Fruit fly (Drosophila melanogaster) whole organism, larva: Measurements from ENCODE around the gene CG14937.

ENCODE experiments used
- noc ChIP-seq: fragments of 200-800 bp; sonication (Bioruptor generic); optimal IDR thresholded peaks from 3 replicates; lab custom pipeline; 2019; ENCODE audit warnings: missing biosample characterization, mild to moderate bottlenecking, missing genetic modification characterization, moderate library complexity

Gene CG14937

DNA sequence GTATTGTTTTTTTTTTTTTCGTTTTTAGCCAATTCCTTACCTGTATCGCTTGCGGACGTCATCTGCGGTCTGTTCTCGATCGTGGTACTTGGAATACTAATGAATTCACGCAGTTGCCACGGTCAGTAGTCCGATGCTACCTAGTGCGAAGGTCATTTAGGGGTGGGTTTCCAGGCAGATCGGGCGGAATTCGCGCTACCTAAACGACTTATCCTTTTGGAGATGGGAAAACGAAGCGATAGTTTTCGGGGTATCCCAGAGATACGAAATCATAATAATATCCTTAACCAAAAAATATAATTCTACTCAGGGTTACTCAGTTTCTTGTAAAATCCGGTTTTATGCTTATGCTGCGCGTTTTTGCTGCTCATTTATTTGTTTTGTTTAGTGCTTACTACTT, at the start of gene CG14937:
CG14937 (minus strand) TSS at position 101 of the 400 bp plus-strand sequence.
- no peak for TF ChIP-seq noc

DNA sequence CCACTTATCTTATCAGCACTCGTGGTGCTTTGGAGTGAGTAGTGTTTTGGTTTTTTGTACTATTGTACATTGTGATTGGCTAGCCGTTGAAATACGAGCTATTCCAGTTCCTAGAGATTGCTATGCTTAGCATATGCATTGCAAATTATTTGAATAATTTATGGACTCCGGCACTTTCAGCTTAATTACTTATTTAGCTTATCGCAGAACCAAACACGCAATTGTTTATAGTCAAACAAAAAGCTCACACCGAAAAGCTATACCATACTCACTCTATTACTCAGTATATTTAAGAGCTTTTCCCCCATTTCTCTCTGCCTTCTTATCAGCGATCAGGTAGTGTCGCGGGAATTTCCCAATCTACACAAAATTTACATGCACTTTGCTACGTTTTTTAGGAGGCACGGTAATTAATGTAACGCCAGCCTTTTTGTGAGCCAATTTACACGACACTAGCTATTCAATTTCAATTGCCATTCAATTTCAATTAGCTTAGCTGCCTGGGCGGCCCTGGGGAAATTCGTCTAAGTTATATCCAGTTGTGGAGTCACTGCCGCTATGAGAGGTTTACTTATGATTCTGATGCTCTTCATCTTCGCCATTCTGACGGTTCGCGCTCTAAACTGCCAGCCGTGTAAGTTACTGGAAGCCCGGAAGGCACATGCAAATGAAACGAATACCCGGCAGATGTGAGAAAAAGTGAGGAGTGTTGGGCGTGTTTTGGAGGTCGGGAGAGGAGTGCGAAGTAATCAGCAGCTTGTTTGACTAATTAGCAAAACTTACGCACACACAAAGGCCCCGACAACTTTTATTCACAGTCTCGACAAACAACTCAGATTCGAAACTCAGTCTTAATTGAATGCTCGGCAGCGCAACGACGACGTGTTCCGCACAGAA, 48.7 kb upstream of the CG14937 start, which contains the start of the genes CG44008, CG14933, CG46426 and CG42486:
CG44008 (minus strand) TSS at position 155 of the 897 bp plus-strand sequence.
CG14933 (plus strand) TSS at position 538 of the 897 bp plus-strand sequence.
CG46426 (plus strand) TSS at position 538 of the 897 bp plus-strand sequence.
CG42486 (plus strand) TSS at position 847 of the 897 bp plus-strand sequence.
- TF ChIP-seq noc = peak; percentile 19

DNA sequence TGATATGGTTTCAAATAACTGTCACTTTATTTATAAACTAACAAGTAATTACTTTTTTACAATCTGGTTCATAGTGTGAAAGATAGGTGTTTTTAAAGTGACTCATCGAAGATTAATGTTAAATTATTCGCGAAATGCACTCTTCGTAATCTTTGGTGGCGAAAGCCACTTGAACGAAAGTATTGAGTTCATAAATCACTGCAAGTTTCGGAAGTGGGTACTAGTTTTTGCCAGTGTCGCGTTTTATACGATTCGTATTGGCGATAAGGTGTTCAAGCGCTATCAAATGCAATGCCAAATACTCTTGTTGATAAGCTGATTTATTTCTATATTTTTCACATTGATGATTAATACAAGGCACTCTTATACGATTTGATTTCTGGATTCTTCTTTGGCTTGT, 47.7 kb upstream of the CG14937 start:
- TF ChIP-seq noc = peak; percentile 66

DNA sequence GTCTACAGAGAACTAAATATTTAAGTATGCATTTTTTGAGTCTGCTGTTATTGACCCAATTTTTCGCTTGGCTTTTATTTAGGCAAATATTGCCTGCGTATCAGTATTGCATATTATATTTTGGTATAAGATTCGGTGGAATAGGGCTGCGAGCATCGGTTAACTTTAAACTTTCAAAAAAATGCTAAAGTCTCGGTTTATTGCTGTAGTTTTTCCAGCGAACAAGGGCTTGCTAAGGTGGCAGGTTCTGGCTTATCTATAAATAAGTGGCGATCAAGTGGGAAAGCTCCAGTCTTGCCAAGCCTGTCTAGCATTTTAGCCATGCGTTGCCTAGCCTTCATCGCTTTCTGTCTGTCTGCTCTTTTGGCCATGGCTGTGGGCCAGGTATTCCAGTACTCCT, 46.5 kb upstream of the CG14937 start, which contains the start of gene CG31704:
CG31704 (plus strand) TSS at position 301 of the 400 bp plus-strand sequence.
- no peak for TF ChIP-seq noc

DNA sequence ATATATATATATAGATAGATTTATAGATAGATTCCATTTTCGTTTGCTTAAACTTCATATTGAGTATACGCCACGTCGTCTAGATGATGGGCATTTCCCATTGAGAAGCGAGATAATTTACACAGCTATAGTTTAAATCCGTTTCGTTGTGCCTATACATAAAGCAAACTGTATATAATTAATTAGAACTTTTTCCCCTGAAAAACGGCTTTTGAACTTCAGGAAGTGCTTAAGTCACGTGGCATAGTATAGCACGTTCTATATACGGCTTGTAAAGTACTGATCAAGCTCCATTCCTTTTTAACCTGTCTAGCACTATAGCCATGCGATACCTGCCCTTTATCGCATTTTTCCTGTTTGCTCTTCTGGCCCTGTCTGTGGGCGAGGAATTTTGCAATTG, 45.7 kb upstream of the CG14937 start, which contains the start of gene Sfp33A3:
Sfp33A3 (plus strand) TSS at position 301 of the 400 bp plus-strand sequence.
- TF ChIP-seq noc = no peak

DNA sequence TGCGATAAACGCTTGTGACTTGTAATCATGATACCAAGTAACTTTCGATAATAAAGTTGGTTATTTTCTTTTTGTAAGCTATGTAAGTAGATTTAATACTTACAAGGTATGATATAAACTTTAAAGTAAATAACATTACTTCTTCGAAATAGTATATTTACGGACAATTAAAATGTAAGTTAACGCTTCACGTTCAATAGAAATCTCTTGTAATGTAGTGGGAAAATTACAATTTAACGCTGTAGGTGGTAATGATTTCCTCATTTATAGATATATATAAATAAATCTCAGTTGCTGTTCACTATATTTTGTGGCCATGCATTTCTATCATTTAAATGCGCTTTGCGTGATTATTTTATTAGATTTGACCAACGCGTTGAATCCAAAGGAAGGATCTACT, 43.5 kb upstream of the CG14937 start, which contains the start of gene Sfp33A2:
Sfp33A2 (plus strand) TSS at position 301 of the 400 bp plus-strand sequence.
- no peak for TF ChIP-seq noc

DNA sequence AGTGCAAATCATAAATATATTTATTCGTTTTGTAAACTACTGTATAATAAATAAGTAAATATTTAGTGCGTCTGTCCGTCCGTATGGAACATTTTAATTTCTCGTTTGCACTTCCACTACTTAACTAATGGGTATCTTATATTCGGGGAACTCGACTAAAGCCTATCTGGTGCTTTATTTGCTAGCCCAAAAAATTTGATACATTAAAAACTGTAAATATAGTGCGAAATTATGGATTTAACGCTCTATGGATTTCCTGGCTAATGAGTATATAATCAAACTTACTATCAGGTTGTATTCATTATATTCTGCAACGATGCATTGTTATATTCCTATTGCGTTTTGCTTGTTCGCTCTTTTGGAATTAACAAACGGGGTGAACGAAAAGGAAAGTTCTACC, 43.1 kb upstream of the CG14937 start, which contains the start of gene Sfp33A4:
Sfp33A4 (plus strand) TSS at position 301 of the 400 bp plus-strand sequence.
- TF ChIP-seq noc = no peak

DNA sequence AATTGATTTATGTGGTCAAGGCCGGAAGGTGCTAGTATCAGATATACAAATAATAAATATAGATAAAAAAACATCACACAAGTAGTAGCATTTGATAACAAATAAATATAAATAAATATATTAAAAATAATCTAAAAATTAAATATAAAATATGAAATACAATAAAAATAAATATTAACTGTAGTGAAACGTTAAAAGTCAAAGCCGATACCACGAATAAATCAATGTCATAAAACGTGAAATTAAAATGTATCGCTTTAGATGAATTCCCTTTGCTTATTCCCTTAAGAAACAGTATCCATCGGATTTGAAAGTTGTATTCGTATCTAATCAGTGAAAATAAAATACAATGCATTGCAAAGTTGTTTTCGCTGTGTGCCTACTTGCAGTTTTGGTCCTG, 40.4 kb upstream of the CG14937 start, which contains the start of gene CG45012:
CG45012 (plus strand) TSS at position 301 of the 400 bp plus-strand sequence.
- TF ChIP-seq noc = no peak

DNA sequence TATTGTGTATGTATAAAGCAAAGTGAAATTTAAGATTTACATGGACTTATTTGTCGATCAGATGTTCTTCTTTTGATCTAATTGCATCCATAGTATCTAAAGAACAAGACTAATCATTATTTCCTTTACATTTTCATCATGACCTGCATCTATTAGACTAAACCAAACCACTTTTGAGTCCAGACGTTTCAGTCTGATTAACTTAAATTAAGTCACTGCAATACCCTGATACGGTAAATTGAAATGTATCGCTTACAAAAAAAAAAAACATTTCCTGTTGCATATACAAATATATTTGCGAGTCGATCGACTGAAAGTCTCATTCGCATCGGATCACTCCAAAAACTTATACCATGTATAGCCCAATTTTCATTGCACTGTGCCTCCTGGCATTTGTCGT, 39.9 kb upstream of the CG14937 start, which contains the start of gene CG45011:
CG45011 (plus strand) TSS at position 301 of the 400 bp plus-strand sequence.
- TF ChIP-seq noc = no peak

DNA sequence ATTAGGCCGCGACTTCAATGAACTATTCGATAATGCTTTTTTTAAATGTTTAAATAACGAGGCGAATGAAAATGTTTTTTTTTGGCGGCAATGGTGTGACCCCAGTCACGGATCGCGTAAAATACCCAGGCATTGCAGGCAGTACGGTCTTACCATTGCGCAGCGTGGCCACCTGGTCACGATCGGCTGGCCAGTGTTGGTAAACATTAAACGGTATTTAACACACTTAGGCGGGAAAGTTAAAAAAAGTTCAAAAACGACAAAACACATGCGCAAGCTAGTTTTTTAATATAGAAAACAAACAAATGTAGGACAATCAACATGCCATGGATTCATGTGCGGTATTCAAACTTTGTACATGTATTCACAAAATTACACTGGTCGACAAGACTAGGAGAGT, 35.4 kb upstream of the CG14937 start, which contains the start of gene esc:
esc (minus strand) TSS at position 129 of the 400 bp plus-strand sequence.
- no peak for TF ChIP-seq noc

DNA sequence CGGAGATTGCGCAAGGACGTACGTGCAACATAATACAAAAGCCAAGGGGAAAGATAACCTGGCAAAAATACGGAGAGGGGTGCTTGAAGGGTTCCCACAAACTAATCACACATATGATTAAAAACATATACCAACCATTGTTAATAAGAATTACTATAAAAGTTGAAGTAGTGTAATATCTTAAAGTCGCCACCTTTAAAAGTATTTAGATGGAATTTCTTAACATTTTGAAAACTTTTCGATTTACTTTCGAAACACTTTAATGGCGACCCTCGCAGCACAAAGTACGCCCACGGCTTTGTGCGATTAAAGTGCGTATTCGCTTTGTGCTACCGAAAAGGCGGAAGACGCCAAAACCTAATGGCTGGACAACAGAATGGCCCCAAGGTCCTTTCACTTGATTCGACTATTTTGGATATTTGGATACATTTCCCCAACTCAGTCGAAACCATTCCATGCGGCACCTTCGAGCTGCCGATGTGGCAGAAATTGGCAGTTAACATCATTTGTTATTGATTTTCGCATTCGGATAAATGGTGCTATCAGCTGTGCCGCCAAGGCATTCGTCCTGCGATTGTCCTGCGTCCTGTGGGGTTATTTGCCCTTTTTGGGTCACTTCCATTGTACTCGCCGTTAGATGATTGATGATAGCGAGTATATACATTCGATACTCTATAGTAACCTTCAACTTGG, 29.7 kb upstream of the CG14937 start:
- no peak for TF ChIP-seq noc

DNA sequence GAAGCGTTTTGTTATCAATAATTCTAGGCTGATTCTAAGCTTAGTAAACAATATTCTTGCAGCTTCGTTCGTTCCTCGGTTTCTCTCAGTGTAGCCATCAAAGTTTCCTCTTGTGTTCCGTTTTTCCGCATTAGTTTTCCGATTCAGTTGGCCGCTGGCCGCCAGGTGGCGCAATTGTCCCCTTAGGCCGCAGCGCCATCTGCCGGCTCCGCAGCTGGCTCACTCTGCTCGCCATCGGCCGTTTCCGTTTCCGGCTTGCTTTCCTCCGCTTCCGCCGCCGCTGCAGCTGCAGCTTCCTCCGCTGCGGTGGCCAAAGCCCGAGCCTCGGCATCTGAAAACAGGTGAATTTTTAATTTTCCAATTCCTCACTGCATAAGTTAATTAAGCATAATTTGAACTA, 22.5 kb upstream of the CG14937 start:
- TF ChIP-seq noc = no peak

DNA sequence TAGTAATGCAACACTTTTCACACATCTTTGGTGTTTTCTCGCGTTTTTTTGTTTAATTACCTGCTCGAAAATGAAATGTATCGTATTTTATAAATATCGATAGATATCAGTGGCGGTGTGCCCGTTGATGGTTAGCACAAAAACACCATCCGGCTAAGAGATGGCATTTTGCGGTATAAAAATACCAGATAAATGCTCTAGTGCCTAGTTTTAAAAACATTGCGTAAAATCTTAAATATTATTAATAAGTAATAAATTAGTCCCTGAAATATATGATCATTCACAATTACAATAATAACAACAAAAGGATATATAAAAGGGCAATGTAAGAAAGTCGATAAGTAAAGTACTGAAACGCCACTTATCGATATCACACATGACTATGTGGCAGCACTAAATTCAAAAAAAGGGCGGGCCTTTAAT, 19.8 kb upstream of the CG14937 start, which contains the start of gene CycY:
CycY (minus strand) TSS at position 116 of the 423 bp plus-strand sequence.
- TF ChIP-seq noc = no peak

DNA sequence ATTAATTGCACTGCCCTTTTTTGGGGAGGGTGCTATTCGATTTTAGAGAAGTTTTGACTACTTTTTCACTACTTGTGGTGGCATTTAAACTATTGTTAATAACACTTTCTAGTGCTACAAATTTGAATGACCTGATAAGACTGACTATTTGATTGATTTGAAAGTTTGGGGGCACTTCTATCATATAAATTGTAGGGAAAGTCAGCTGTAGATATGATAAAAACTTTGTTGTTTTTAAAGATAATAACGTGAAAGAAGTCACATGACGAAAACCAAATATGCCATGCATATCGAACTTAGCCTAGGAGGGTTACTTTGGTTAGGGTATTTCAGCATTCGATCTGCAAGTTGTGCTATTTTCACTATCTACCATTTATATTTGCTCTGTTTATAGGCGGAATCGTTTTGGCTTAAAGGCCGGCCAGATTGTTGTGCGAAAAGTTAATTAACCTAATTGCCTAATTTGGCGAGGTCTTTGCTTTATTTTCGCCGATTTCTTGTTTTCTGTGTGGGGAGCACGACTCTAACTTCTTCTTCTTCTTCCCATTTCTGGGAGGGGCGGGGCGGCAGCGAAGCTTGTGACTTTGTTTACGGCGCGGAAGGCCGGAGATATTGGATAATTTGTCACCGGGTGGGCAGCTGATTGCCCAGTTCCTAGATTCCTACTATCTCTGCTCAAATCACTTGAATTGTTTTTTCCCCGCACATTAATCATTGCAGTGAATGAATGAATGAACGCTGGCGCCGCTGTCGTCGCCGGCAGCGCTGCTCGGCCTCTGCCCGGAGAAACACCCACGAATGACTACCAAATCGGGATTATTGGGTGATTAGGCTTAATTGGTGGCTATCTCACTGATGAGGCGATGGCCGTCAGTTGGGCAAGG, 19.1 kb upstream of the CG14937 start:
- peak; percentile 53 for TF ChIP-seq noc

DNA sequence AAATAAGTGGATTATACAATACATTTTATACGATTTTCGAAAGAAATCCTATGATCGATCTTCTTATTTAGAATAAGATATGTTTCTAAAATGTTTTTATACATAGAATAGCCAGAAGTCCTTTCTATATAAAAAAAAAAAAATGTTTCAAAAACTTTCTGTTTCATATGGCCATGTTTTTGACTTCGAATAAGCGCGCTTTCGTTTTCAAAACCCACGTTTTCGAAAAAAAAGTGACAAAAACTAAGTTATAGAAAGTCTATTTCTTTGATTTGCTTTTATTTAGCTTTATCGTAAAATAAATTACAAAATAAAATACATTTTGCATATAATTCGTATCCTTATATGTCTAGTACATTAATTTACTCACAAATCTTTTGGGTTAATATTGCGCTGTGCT, 15.9 kb upstream of the CG14937 start:
- no peak for TF ChIP-seq noc
